Fruit fly (Drosophila melanogaster) whole organism, pupa: ENCODE data around the gene Or33a.

Experiments
- CG12605 ChIP-seq: fragments of 200-800 bp; sonication (Bioruptor generic); IDR thresholded peaks from 2 replicates; pipeline ENCODE4 v1.3.6; 2022; ENCODE audit warnings: missing biosample characterization, missing genetic modification characterization
- CG8301 ChIP-seq: fragments of 200-800 bp; sonication (Bioruptor generic); optimal IDR thresholded peaks from 2 replicates; lab custom pipeline; 2018; ENCODE audit warnings: missing biosample characterization, mild to moderate bottlenecking, missing genetic modification characterization
- Pif1A ChIP-seq: fragments of 200-800 bp; sonication (Bioruptor generic); optimal IDR thresholded peaks from 3 replicates; lab custom pipeline; 2016; ENCODE audit warnings: missing biosample characterization, missing genetic modification characterization
- fd96Ca ChIP-seq: fragments of 200-800 bp; sonication (Bioruptor generic); IDR thresholded peaks from 3 replicates; pipeline ENCODE4 v1.3.6; 2022; ENCODE audit warnings: missing biosample characterization, missing genetic modification characterization

DNA sequence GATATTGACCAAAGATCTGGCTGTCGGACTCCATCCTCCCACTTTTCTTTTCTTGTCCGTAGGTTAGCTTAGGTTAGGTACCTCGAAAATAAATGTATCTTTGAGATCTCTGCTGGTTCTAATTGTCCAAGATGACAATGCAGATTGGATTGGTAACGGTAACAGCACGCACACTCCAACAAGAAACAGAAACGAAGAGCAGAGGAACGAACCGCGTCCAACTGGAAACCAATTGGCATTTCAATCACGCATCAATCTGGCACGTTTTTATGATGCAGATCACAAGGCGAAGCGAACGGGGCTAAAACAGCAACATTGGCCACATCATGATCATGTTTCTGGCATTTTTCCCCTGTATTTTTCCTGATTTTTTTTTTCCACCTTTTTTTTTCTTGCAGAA, 21.5 kb downstream of the Or33a start:
- TF ChIP-seq CG8301 (tag; lab: Kevin White, UChicago) (no peak), fd96Ca (GFP tag; lab: Robert Waterston, UW) (no peak), Pif1A (no peak), CG12605 (GFP tag; lab: Robert Waterston, UW) (no peak)
